Worm (Caenorhabditis elegans) whole organism, young adult: ENCODE results near the gene T16H12.9.

ENCODE experiments used
- B0035.1 ChIP-seq: sonication (generic microtip); optimal IDR thresholded peaks from 2 replicates; lab custom pipeline; 2016; ENCODE audit warnings: missing genetic modification characterization, mild to moderate bottlenecking, missing compliant biosample characterization, missing genotype, missing genetic modification reagents
- B0336.3 ChIP-seq: fragments of 200-800 bp; sonication (Bioruptor generic); IDR thresholded peaks from 2 replicates; pipeline ENCODE4 v1.3.6; 2022; ENCODE audit warnings: missing genetic modification characterization, missing compliant biosample characterization
- F33H1.4 ChIP-seq: fragments of 200-800 bp; sonication (Bioruptor generic); IDR thresholded peaks from 2 replicates; pipeline ENCODE4 v1.3.6; 2022; ENCODE audit warnings: missing genetic modification reagents, missing genetic modification characterization, missing compliant biosample characterization
- F39B2.1 ChIP-seq: fragments of 200-800 bp; sonication (Bioruptor generic); IDR thresholded peaks from 2 replicates; pipeline ENCODE4 v1.3.6; 2022; ENCODE audit warnings: missing genetic modification reagents, missing genetic modification characterization, missing compliant biosample characterization
- F55B11.4 ChIP-seq: sonication (generic microtip); optimal IDR thresholded peaks from 2 replicates; lab custom pipeline; 2016; ENCODE audit warnings: missing compliant biosample characterization, missing genetic modification characterization, borderline replicate concordance; ENCODE audit not compliant: insufficient read depth
- K11D2.4 ChIP-seq: fragments of 200-800 bp; sonication (Bioruptor generic); IDR thresholded peaks from 2 replicates; pipeline ENCODE4 v1.3.6; 2022; ENCODE audit warnings: missing genetic modification reagents, missing genetic modification characterization, missing compliant biosample characterization
- K12H6.12 ChIP-seq: fragments of 200-800 bp; sonication (Bioruptor generic); optimal IDR thresholded peaks from 2 replicates; lab custom pipeline; 2018; ENCODE audit warnings: mild to moderate bottlenecking, missing genetic modification characterization, missing compliant biosample characterization
- T07F8.4 ChIP-seq: sonication (generic microtip); optimal IDR thresholded peaks from 2 replicates; lab custom pipeline; 2016; ENCODE audit warnings: mild to moderate bottlenecking, missing genetic modification characterization, moderate library complexity, missing compliant biosample characterization
- Y95B8A.8 ChIP-seq: fragments of 200-800 bp; sonication (Bioruptor generic); IDR thresholded peaks from 2 replicates; pipeline ENCODE4 v1.3.6; 2022; ENCODE audit warnings: missing genetic modification reagents, missing genetic modification characterization, missing compliant biosample characterization
- attf-3 ChIP-seq: fragments of 200-800 bp; sonication (Bioruptor generic); conservative IDR thresholded peaks from 2 replicates; pipeline ENCODE4 v1.3.6; 2022; ENCODE audit warnings: missing genetic modification reagents, missing genetic modification characterization, missing compliant biosample characterization
- ccch-3 ChIP-seq: fragments of 200-800 bp; sonication (Bioruptor generic); optimal IDR thresholded peaks from 2 replicates; lab custom pipeline; 2018; ENCODE audit warnings: mild to moderate bottlenecking, missing genetic modification characterization, missing compliant biosample characterization
- cebp-1 ChIP-seq, 2 experiments: fragments of 200-800 bp in 1 of 2; sonication (Bioruptor generic) in 1 of 2; sonication (generic microtip) in 1 of 2; IDR thresholded peaks in 1 of 2; optimal IDR thresholded peaks in 1 of 2; 2 replicates each; pipeline versions ENCODE4 v1.3.6 to Lab custom; 2017 to 2022; ENCODE audit warnings: missing compliant biosample characterization in 2 of 2, missing genetic modification characterization in 2 of 2, mild to moderate bottlenecking in 1 of 2, missing genetic modification reagents in 1 of 2, moderate library complexity in 1 of 2
- ceh-100 ChIP-seq: fragments of 200-800 bp; sonication (Bioruptor generic); IDR thresholded peaks from 2 replicates; pipeline ENCODE4 v1.3.6; 2022; ENCODE audit warnings: missing genetic modification reagents, missing genetic modification characterization, missing compliant biosample characterization
- ceh-40 ChIP-seq: fragments of 200-800 bp; sonication (Bioruptor generic); IDR thresholded peaks from 2 replicates; pipeline ENCODE4 v1.3.6; 2022; ENCODE audit warnings: missing genetic modification characterization, missing compliant biosample characterization
- die-1 ChIP-seq: sonication (generic microtip); optimal IDR thresholded peaks from 2 replicates; lab custom pipeline; 2016; ENCODE audit warnings: missing genotype, mild to moderate bottlenecking, missing genetic modification characterization, missing compliant biosample characterization
- dox-1 ChIP-seq: fragments of 200-800 bp; sonication (Bioruptor generic); IDR thresholded peaks from 2 replicates; pipeline ENCODE4 v1.3.6; 2022; ENCODE audit warnings: missing genetic modification reagents, missing genetic modification characterization, missing compliant biosample characterization
- dpl-1 ChIP-seq: fragments of 150-350 bp; optimal IDR thresholded peaks from 2 replicates; lab custom pipeline; 2014; ENCODE audit warnings: missing biosample characterization, missing genetic modification reagents, missing genetic modification characterization
- egl-44 ChIP-seq: fragments of 200-800 bp; sonication (Bioruptor generic); IDR thresholded peaks from 2 replicates; pipeline ENCODE4 v1.3.6; 2022; ENCODE audit warnings: missing genetic modification reagents, missing genetic modification characterization, missing compliant biosample characterization
- gei-17 ChIP-seq: fragments of 200-800 bp; sonication (Bioruptor generic); optimal IDR thresholded peaks from 2 replicates; lab custom pipeline; 2018; ENCODE audit warnings: mild to moderate bottlenecking, missing genetic modification characterization, missing compliant biosample characterization
- hlh-26 ChIP-seq: fragments of 200-800 bp; sonication (Bioruptor generic); conservative IDR thresholded peaks from 2 replicates; pipeline ENCODE4 v1.3.6; 2022; ENCODE audit warnings: missing genetic modification reagents, missing genetic modification characterization, missing compliant biosample characterization
- hmg-1.2 ChIP-seq: fragments of 200-800 bp; sonication (Bioruptor generic); IDR thresholded peaks from 2 replicates; pipeline ENCODE4 v1.3.6; 2022; ENCODE audit warnings: missing genetic modification reagents, missing genetic modification characterization, missing compliant biosample characterization
- lag-1 ChIP-seq: fragments of 200-800 bp; sonication (Bioruptor generic); IDR thresholded peaks from 2 replicates; pipeline ENCODE4 v1.3.6; 2022; ENCODE audit warnings: missing genetic modification reagents, missing genetic modification characterization, missing compliant biosample characterization
- lin-26 ChIP-seq: fragments of 200-800 bp; sonication (Bioruptor generic); IDR thresholded peaks from 2 replicates; pipeline ENCODE4 v1.3.6; 2022; ENCODE audit warnings: missing genetic modification reagents, missing genetic modification characterization, missing compliant biosample characterization
- lin-40 ChIP-seq: sonication (generic microtip); optimal IDR thresholded peaks from 2 replicates; lab custom pipeline; 2016; ENCODE audit warnings: missing genetic modification characterization, mild to moderate bottlenecking, missing compliant biosample characterization, missing genotype, missing genetic modification reagents
- lsl-1 ChIP-seq: fragments of 200-800 bp; sonication (Bioruptor generic); optimal IDR thresholded peaks from 2 replicates; lab custom pipeline; 2018; ENCODE audit warnings: mild to moderate bottlenecking, missing genetic modification characterization, moderate library complexity, missing compliant biosample characterization
- nfyb-1 ChIP-seq: fragments of 200-800 bp; sonication (Bioruptor generic); IDR thresholded peaks from 2 replicates; pipeline ENCODE4 v1.3.6; 2022; ENCODE audit warnings: missing genetic modification reagents, missing genetic modification characterization, missing compliant biosample characterization
- nhr-27 ChIP-seq: fragments of 200-800 bp; sonication (Bioruptor generic); optimal IDR thresholded peaks from 2 replicates; lab custom pipeline; 2018; ENCODE audit warnings: mild to moderate bottlenecking, missing genetic modification characterization, moderate library complexity, missing compliant biosample characterization
- nhr-80 ChIP-seq: sonication (generic microtip); optimal IDR thresholded peaks from 2 replicates; lab custom pipeline; 2016; ENCODE audit warnings: missing genetic modification characterization, missing compliant biosample characterization
- pha-4 ChIP-seq: fragments of 150-350 bp; sonication (generic microtip); optimal IDR thresholded peaks from 2 replicates; lab custom pipeline; 2014; ENCODE audit warnings: missing biosample characterization, missing genetic modification reagents, missing genetic modification characterization
- rec-8 ChIP-seq, 2 experiments: sonication (generic microtip); optimal IDR thresholded peaks; 2 replicates each; lab custom pipeline; 2016; ENCODE audit warnings: mild to moderate bottlenecking in 2 of 2, missing genetic modification characterization in 2 of 2, missing genetic modification reagents in 2 of 2, missing genotype in 2 of 2, missing biosample characterization in 1 of 2, missing compliant biosample characterization in 1 of 2, moderate library complexity in 1 of 2
- xnd-1 ChIP-seq: sonication (generic microtip); optimal IDR thresholded peaks from 2 replicates; lab custom pipeline; 2016; ENCODE audit warnings: missing genotype, missing genetic modification reagents, missing genetic modification characterization, missing compliant biosample characterization
- zfh-2 ChIP-seq: fragments of 200-800 bp; sonication (Bioruptor generic); conservative IDR thresholded peaks from 2 replicates; pipeline ENCODE4 v1.3.6; 2022; ENCODE audit warnings: missing genetic modification reagents, missing genetic modification characterization, missing compliant biosample characterization
- zim-3 ChIP-seq: sonication (generic microtip); optimal IDR thresholded peaks from 2 replicates; lab custom pipeline; 2017; ENCODE audit warnings: mild to moderate bottlenecking, missing genetic modification characterization, moderate library complexity, missing compliant biosample characterization
- ztf-18 ChIP-seq: sonication (generic microtip); optimal IDR thresholded peaks from 2 replicates; lab custom pipeline; 2016; ENCODE audit warnings: missing genotype, mild to moderate bottlenecking, missing genetic modification characterization, missing compliant biosample characterization
- ztf-22 ChIP-seq: fragments of 200-800 bp; sonication (Bioruptor generic); optimal IDR thresholded peaks from 2 replicates; lab custom pipeline; 2018; ENCODE audit warnings: mild to moderate bottlenecking, missing genetic modification characterization, moderate library complexity, missing compliant biosample characterization
- ztf-26 ChIP-seq: sonication (generic microtip); optimal IDR thresholded peaks from 2 replicates; lab custom pipeline; 2017; ENCODE audit warnings: missing genetic modification characterization, missing compliant biosample characterization
- ztf-28 ChIP-seq: fragments of 200-800 bp; sonication (Bioruptor generic); IDR thresholded peaks from 2 replicates; pipeline ENCODE4 v1.3.6; 2022; ENCODE audit warnings: missing genetic modification reagents, missing genetic modification characterization, missing compliant biosample characterization

Gene T16H12.9

ce11 chrIII:10134517-10134916 is 25.4 kb downstream of the T16H12.9 start:
- TF ChIP-seq nhr-80 (tag; lab: Kevin White, UChicago) (peak; percentile 59), zfh-2 (GFP tag; lab: Robert Waterston, UW) (no peak), B0035.1 (no peak), dpl-1 (GFP tag; lab: Kevin White, UChicago) (no peak), lag-1 (GFP tag; lab: Robert Waterston, UW) (no peak), egl-44 (GFP tag; lab: Robert Waterston, UW) (no peak), F33H1.4 (GFP tag; lab: Robert Waterston, UW) (no peak)

ce11 chrIII:10136778-10137177 is 27.7 kb downstream of the T16H12.9 start, which contains the start of gene ZK1128.7:
Gene ZK1128.7 (plus strand): TSS chrIII:10137006.
- no peak for TF ChIP-seq rec-8 (tag; optimal IDR thresholded peaks at IDR 0.05; lab: Kevin White, UChicago)
- no peak for TF ChIP-seq ceh-40 (GFP tag; lab: Robert Waterston, UW)
- no peak for TF ChIP-seq gei-17 (GFP tag; lab: Kevin White, UChicago)
- TF ChIP-seq ceh-100 (GFP tag; lab: Robert Waterston, UW), result no peak
- TF ChIP-seq Y95B8A.8 (GFP tag; lab: Robert Waterston, UW), result no peak
- TF ChIP-seq lsl-1 (GFP tag; lab: Kevin White, UChicago), result no peak
- no peak for TF ChIP-seq ztf-28
- no peak for TF ChIP-seq dox-1 (GFP tag; lab: Robert Waterston, UW)
- no peak for TF ChIP-seq T07F8.4
- TF ChIP-seq dpl-1 (GFP tag; lab: Kevin White, UChicago), result no peak
- TF ChIP-seq F39B2.1 (GFP tag; lab: Robert Waterston, UW), result no peak
- TF ChIP-seq K12H6.12 (tag; lab: Kevin White, UChicago), result no peak
- TF ChIP-seq nfyb-1 (GFP tag; lab: Robert Waterston, UW), result 0 out of 2 replicates have a peak, but pooled peaks have one; percentile 11
- TF ChIP-seq ccch-3, result no peak
- no peak for TF ChIP-seq zim-3 (tag; lab: Kevin White, UChicago)
- TF ChIP-seq lin-26 (GFP tag; lab: Robert Waterston, UW), result no peak
- peak; percentile 23; the same call in 1 of the 2 replicates for TF ChIP-seq hmg-1.2 (GFP tag; lab: Robert Waterston, UW)
- TF ChIP-seq cebp-1 (GFP tag; IDR thresholded peaks at IDR 0.05; lab: Robert Waterston, UW), result no peak
- TF ChIP-seq cebp-1 (tag; optimal IDR thresholded peaks at IDR 0.05; lab: Kevin White, UChicago), result no peak
- TF ChIP-seq K11D2.4 (GFP tag; lab: Robert Waterston, UW), result no peak
- TF ChIP-seq lin-40 (tag; lab: Kevin White, UChicago), result peak; percentile 2
- TF ChIP-seq nhr-27 (tag; lab: Kevin White, UChicago), result no peak
- TF ChIP-seq B0336.3 (GFP tag; lab: Robert Waterston, UW), result no peak
- TF ChIP-seq xnd-1 (tag; lab: Kevin White, UChicago), result no peak
- TF ChIP-seq ztf-22 (GFP tag; lab: Kevin White, UChicago), result no peak
- no peak for TF ChIP-seq F55B11.4
- TF ChIP-seq hlh-26 (GFP tag; lab: Robert Waterston, UW), result no peak
- TF ChIP-seq ztf-26 (tag; lab: Kevin White, UChicago), result peak; percentile 1
- TF ChIP-seq attf-3 (GFP tag; lab: Robert Waterston, UW), result no peak
- no peak for TF ChIP-seq egl-44 (GFP tag; lab: Robert Waterston, UW)
- no peak for TF ChIP-seq ztf-18
- no peak for TF ChIP-seq die-1 (tag; lab: Kevin White, UChicago)
- TF ChIP-seq pha-4 (tag; lab: Kevin White, UChicago), result no peak
- TF ChIP-seq, all 124 proteins: peak for 4
